Worm (Caenorhabditis elegans) whole organism, L4 larva: ENCODE measurements around the gene abts-2.

Experiments
- F26F4.8 ChIP-seq: fragments of 200-800 bp; sonication (Bioruptor generic); conservative IDR thresholded peaks from 2 replicates; pipeline ENCODE4 v1.3.6; 2022; ENCODE audit warnings: missing genetic modification characterization, missing compliant biosample characterization
- F44E2.7 ChIP-seq: fragments of 200-800 bp; sonication (Bioruptor generic); IDR thresholded peaks from 2 replicates; pipeline ENCODE4 v2.1.2; 2022; ENCODE audit warnings: missing genetic modification characterization, missing compliant biosample characterization
- R02D3.7 ChIP-seq: fragments of 150-350 bp; sonication (generic microtip); optimal IDR thresholded peaks from 3 replicates; lab custom pipeline; 2014; ENCODE audit warnings: missing biosample characterization, missing genetic modification characterization
- Y5F2A.4 ChIP-seq: fragments of 200-800 bp; sonication (Bioruptor generic); optimal IDR thresholded peaks from 2 replicates; lab custom pipeline; 2018; ENCODE audit warnings: mild to moderate bottlenecking, missing genetic modification characterization, missing compliant biosample characterization
- aha-1 ChIP-seq: fragments of 150-350 bp; peaks from one replicate; lab custom pipeline; 2014; ENCODE audit warnings: missing biosample characterization, missing genetic modification characterization
- aly-2 ChIP-seq: sonication (generic microtip); optimal IDR thresholded peaks from 2 replicates; lab custom pipeline; 2018; ENCODE audit warnings: missing biosample characterization, missing genetic modification characterization
- arid-1 ChIP-seq: fragments of 200-800 bp; sonication (Bioruptor generic); conservative IDR thresholded peaks from 2 replicates; pipeline ENCODE4 v1.3.6; 2022; ENCODE audit warnings: missing genetic modification reagents, missing genetic modification characterization, missing compliant biosample characterization
- ceh-44 ChIP-seq: fragments of 200-800 bp; sonication (Bioruptor generic); IDR thresholded peaks from 2 replicates; pipeline ENCODE4 v1.3.6; 2022; ENCODE audit warnings: missing genetic modification reagents, missing genetic modification characterization, missing compliant biosample characterization
- ceh-62 ChIP-seq: sonication (generic microtip); optimal IDR thresholded peaks from 2 replicates; lab custom pipeline; 2017; ENCODE audit warnings: missing biosample characterization, missing genetic modification characterization
- ces-1 ChIP-seq: fragments of 150-350 bp; sonication (generic microtip); optimal IDR thresholded peaks from 4 replicates; lab custom pipeline; 2014; ENCODE audit warnings: missing biosample characterization, missing genetic modification reagents, missing genetic modification characterization
- ctbp-1 ChIP-seq: fragments of 200-800 bp; sonication (Bioruptor generic); IDR thresholded peaks from 2 replicates; pipeline ENCODE4 v1.3.6; 2022; ENCODE audit warnings: missing genetic modification reagents, missing genetic modification characterization, missing compliant biosample characterization
- daf-16 ChIP-seq, 3 experiments: sonication (generic microtip); optimal IDR thresholded peaks; 2 replicates each; lab custom pipeline; 2016 to 2017; ENCODE audit warnings: missing genetic modification characterization in 3 of 3, missing genetic modification reagents in 3 of 3, mild to moderate bottlenecking in 2 of 3, missing compliant biosample characterization in 2 of 3, missing biosample characterization in 1 of 3, moderate library complexity in 1 of 3
- daf-19 ChIP-seq: fragments of 200-800 bp; sonication (Bioruptor generic); conservative IDR thresholded peaks from 2 replicates; pipeline ENCODE4 v1.3.6; 2022; ENCODE audit warnings: missing genetic modification characterization, missing compliant biosample characterization
- dmd-6 ChIP-seq: fragments of 200-800 bp; sonication (Bioruptor generic); IDR thresholded peaks from 2 replicates; pipeline ENCODE4 v1.3.6; 2022; ENCODE audit warnings: missing genetic modification reagents, missing genetic modification characterization, missing compliant biosample characterization
- dmd-8 ChIP-seq: fragments of 200-800 bp; sonication (Bioruptor generic); IDR thresholded peaks from 2 replicates; pipeline ENCODE4 v1.3.6; 2022; ENCODE audit warnings: missing genetic modification characterization, missing compliant biosample characterization
- dpl-1 ChIP-seq: fragments of 150-350 bp; optimal IDR thresholded peaks from 2 replicates; lab custom pipeline; 2014; ENCODE audit warnings: missing biosample characterization, missing genetic modification reagents, missing genetic modification characterization
- dve-1 ChIP-seq: sonication (generic microtip); optimal IDR thresholded peaks from 2 replicates; lab custom pipeline; 2017; ENCODE audit warnings: antibody characterized with exemption, mild to moderate bottlenecking, missing genetic modification characterization, missing compliant biosample characterization; ENCODE audit not compliant: insufficient read depth
- fkh-10 ChIP-seq: fragments of 150-350 bp; optimal IDR thresholded peaks from 2 replicates; lab custom pipeline; 2014; ENCODE audit warnings: missing biosample characterization, missing genetic modification reagents, missing genetic modification characterization
- hlh-11 ChIP-seq: fragments of 200-800 bp; sonication (Bioruptor generic); optimal IDR thresholded peaks from 2 replicates; lab custom pipeline; 2018; ENCODE audit warnings: mild to moderate bottlenecking, missing genetic modification characterization, missing compliant biosample characterization
- lin-15B ChIP-seq: fragments of 150-350 bp; sonication (generic microtip); optimal IDR thresholded peaks from 3 replicates; lab custom pipeline; 2014; ENCODE audit warnings: missing biosample characterization, missing genetic modification characterization
- lin-38 ChIP-seq: fragments of 200-800 bp; sonication (Bioruptor generic); IDR thresholded peaks from 2 replicates; pipeline ENCODE4 v1.3.6; 2022; ENCODE audit warnings: missing genetic modification reagents, missing genetic modification characterization, missing compliant biosample characterization
- madf-5 ChIP-seq, 2 experiments: fragments of 200-800 bp; sonication (Bioruptor generic); IDR thresholded peaks; 2 replicates each; pipeline ENCODE4 v1.3.6; 2022; ENCODE audit warnings: missing compliant biosample characterization in 2 of 2, missing genetic modification characterization in 2 of 2
- mes-2 ChIP-seq: sonication (generic microtip); optimal IDR thresholded peaks from 2 replicates; lab custom pipeline; 2016; ENCODE audit warnings: missing genotype, mild to moderate bottlenecking, missing genetic modification characterization, missing compliant biosample characterization; ENCODE audit not compliant: poor library complexity, severe bottlenecking
- mxl-2 ChIP-seq: fragments of 200-800 bp; sonication (Bioruptor generic); conservative IDR thresholded peaks from 2 replicates; pipeline ENCODE4 v1.3.6; 2022; ENCODE audit warnings: missing genetic modification reagents, missing genetic modification characterization, missing compliant biosample characterization
- nhr-10 ChIP-seq: fragments of 150-350 bp; optimal IDR thresholded peaks from 2 replicates; lab custom pipeline; 2014; ENCODE audit warnings: missing biosample characterization, missing genetic modification characterization
- nhr-102 ChIP-seq: sonication (generic microtip); optimal IDR thresholded peaks from 2 replicates; lab custom pipeline; 2016; ENCODE audit warnings: mild to moderate bottlenecking, missing genetic modification characterization, moderate library complexity, missing compliant biosample characterization
- nhr-111 ChIP-seq: fragments of 200-800 bp; sonication (Bioruptor generic); optimal IDR thresholded peaks from 2 replicates; lab custom pipeline; 2018; ENCODE audit warnings: mild to moderate bottlenecking, missing genetic modification characterization, missing compliant biosample characterization
- nhr-237 ChIP-seq: sonication (generic microtip); optimal IDR thresholded peaks from 2 replicates; lab custom pipeline; 2017; ENCODE audit warnings: missing biosample characterization, missing genetic modification characterization
- nhr-28 ChIP-seq: fragments of 150-350 bp; optimal IDR thresholded peaks from 2 replicates; lab custom pipeline; 2014; ENCODE audit warnings: missing biosample characterization, missing genetic modification characterization
- nhr-6 ChIP-seq: fragments of 150-350 bp; optimal IDR thresholded peaks from 2 replicates; lab custom pipeline; 2014; ENCODE audit warnings: missing biosample characterization, missing genetic modification characterization
- pqm-1 ChIP-seq: sonication (generic microtip); optimal IDR thresholded peaks from 2 replicates; lab custom pipeline; 2017; ENCODE audit warnings: missing biosample characterization, missing genetic modification characterization
- sdz-12 ChIP-seq: fragments of 200-800 bp; sonication (Bioruptor generic); optimal IDR thresholded peaks from 2 replicates; lab custom pipeline; 2018; ENCODE audit warnings: mild to moderate bottlenecking, missing genetic modification characterization, missing compliant biosample characterization
- skn-1 ChIP-seq: fragments of 150-350 bp; optimal IDR thresholded peaks from 2 replicates; lab custom pipeline; 2014; ENCODE audit warnings: missing biosample characterization, missing genetic modification characterization
- snpc-1.2 ChIP-seq: fragments of 200-800 bp; sonication (Bioruptor generic); IDR thresholded peaks from 2 replicates; pipeline ENCODE4 v1.3.6; 2022; ENCODE audit warnings: missing genetic modification reagents, missing genetic modification characterization, missing compliant biosample characterization
- spr-1 ChIP-seq: sonication (generic microtip); optimal IDR thresholded peaks from 2 replicates; lab custom pipeline; 2016; ENCODE audit warnings: mild to moderate bottlenecking, missing genetic modification characterization, missing compliant biosample characterization
- spr-3 ChIP-seq: fragments of 200-800 bp; sonication (Bioruptor generic); optimal IDR thresholded peaks from 2 replicates; lab custom pipeline; 2018; ENCODE audit warnings: mild to moderate bottlenecking, missing genetic modification characterization, missing compliant biosample characterization
- unc-130 ChIP-seq: sonication (generic microtip); optimal IDR thresholded peaks from 2 replicates; lab custom pipeline; 2016; ENCODE audit warnings: missing genetic modification reagents, missing genetic modification characterization, missing compliant biosample characterization
- unc-39 ChIP-seq: sonication (generic microtip); optimal IDR thresholded peaks from 2 replicates; lab custom pipeline; 2017; ENCODE audit warnings: missing biosample characterization, missing genetic modification characterization
- unc-62 ChIP-seq, 3 experiments: fragments of 150-350 bp in 1 of 3; sonication (generic microtip); optimal IDR thresholded peaks in 2 of 3; peaks in 1 of 3; 1 replicate in 1 of 3; 2 replicates in 2 of 3; lab custom pipeline; 2014 to 2017; ENCODE audit warnings: missing biosample characterization in 3 of 3, missing genetic modification characterization in 3 of 3, missing genetic modification reagents in 3 of 3, missing genotype in 1 of 3
- vab-7 ChIP-seq: fragments of 200-800 bp; sonication (Bioruptor generic); IDR thresholded peaks from 2 replicates; pipeline ENCODE4 v1.3.6; 2022; ENCODE audit warnings: missing genetic modification reagents, missing genetic modification characterization, missing compliant biosample characterization
- zfp-3 ChIP-seq: fragments of 200-800 bp; sonication (Bioruptor generic); conservative IDR thresholded peaks from 2 replicates; pipeline ENCODE4 v1.3.6; 2022; ENCODE audit warnings: missing genetic modification reagents, missing genetic modification characterization, missing compliant biosample characterization
- ztf-11 ChIP-seq: fragments of 150-350 bp; optimal IDR thresholded peaks from 2 replicates; lab custom pipeline; 2014; ENCODE audit warnings: missing biosample characterization, missing genetic modification characterization
- ztf-7 ChIP-seq: fragments of 150-350 bp; optimal IDR thresholded peaks from 2 replicates; lab custom pipeline; 2014; ENCODE audit warnings: missing biosample characterization, missing genetic modification characterization

abts-2 gene

ce11 chrX:11554522-11554921 lies 31.0 kb upstream of the abts-2 start:
- TF ChIP-seq fkh-10 (GFP tag; lab: Kevin White, UChicago) (peak; percentile 4), hlh-11 (tag; lab: Kevin White, UChicago) (no peak), nhr-28 (tag; lab: Kevin White, UChicago) (no peak), dve-1 (peak; percentile 14), vab-7 (GFP tag; lab: Robert Waterston, UW) (no peak), unc-130 (GFP tag; lab: Kevin White, UChicago) (no peak), daf-19 (GFP tag; lab: Robert Waterston, UW) (no peak), ztf-7 (tag; lab: Kevin White, UChicago) (no peak), F26F4.8 (no peak), mxl-2 (GFP tag; lab: Robert Waterston, UW) (no peak), F44E2.7 (GFP tag; lab: Robert Waterston, UW) (no peak), zfp-3 (no peak), nhr-237 (tag; lab: Kevin White, UChicago) (no peak), dmd-6 (GFP tag; lab: Robert Waterston, UW) (peak; percentile 62), Y5F2A.4 (GFP tag; lab: Kevin White, UChicago) (no peak), nhr-6 (tag; lab: Kevin White, UChicago) (no peak), ces-1 (no peak), mes-2 (tag; lab: Kevin White, UChicago) (peak; percentile 25), ceh-44 (GFP tag; lab: Robert Waterston, UW) (no peak), lin-38 (GFP tag; lab: Robert Waterston, UW) (no peak), ceh-62 (tag; lab: Kevin White, UChicago) (no peak), spr-3 (GFP tag; lab: Kevin White, UChicago) (no peak), nhr-102 (tag; lab: Kevin White, UChicago) (no peak), unc-62 (GFP tag; optimal IDR thresholded peaks at IDR 0.05 in 1 of 2; lab: Kevin White, UChicago) (peak in 1 of 2 experiments; percentile 14), unc-62 (tag; optimal IDR thresholded peaks at IDR 0.05; lab: Kevin White, UChicago) (no peak), daf-16 (GFP tag; optimal IDR thresholded peaks at IDR 0.05; lab: Kevin White, UChicago) (no peak), daf-16 (tag; optimal IDR thresholded peaks at IDR 0.05; lab: Kevin White, UChicago) (no peak)

- TF ChIP-seq fkh-10 (GFP tag; lab: Kevin White, UChicago) (no peak), dpl-1 (no peak), spr-1 (no peak), snpc-1.2 (GFP tag; lab: Robert Waterston, UW) (no peak), ctbp-1 (GFP tag; lab: Robert Waterston, UW) (no peak), dmd-8 (GFP tag; lab: Robert Waterston, UW) (no peak), unc-62 (GFP tag; optimal IDR thresholded peaks at IDR 0.05 in 1 of 2; lab: Kevin White, UChicago) (no peak), unc-62 (tag; optimal IDR thresholded peaks at IDR 0.05; lab: Kevin White, UChicago) (no peak), daf-16 (GFP tag; optimal IDR thresholded peaks at IDR 0.05; lab: Kevin White, UChicago) (no peak), daf-16 (tag; optimal IDR thresholded peaks at IDR 0.05; lab: Kevin White, UChicago) (peak; percentile 43), aly-2 (tag; lab: Kevin White, UChicago) (no peak), arid-1 (GFP tag; lab: Robert Waterston, UW) (no peak), unc-39 (tag; lab: Kevin White, UChicago) (no peak), ces-1 (no peak), ztf-7 (tag; lab: Kevin White, UChicago) (no peak), R02D3.7 (tag; lab: Kevin White, UChicago) (no peak), nhr-10 (tag; lab: Kevin White, UChicago) (no peak), madf-5 (GFP tag; IDR thresholded peaks at IDR 0.05; lab: Robert Waterston, UW) (no peak), skn-1 (tag; lab: Kevin White, UChicago) (no peak), dve-1 (no peak), nhr-111 (GFP tag; lab: Kevin White, UChicago) (no peak), aha-1 (tag; lab: Kevin White, UChicago) (peak; percentile 78), pqm-1 (tag; lab: Kevin White, UChicago) (peak; percentile 78), lin-15B (no peak), nhr-28 (tag; lab: Kevin White, UChicago) (no peak), sdz-12 (no peak), ztf-11 (tag; lab: Kevin White, UChicago) (no peak)
These were observed 30.4 kb upstream of the abts-2 start for ce11 chrX:11555046-11555445.
